Worm (Caenorhabditis elegans): Measurements from ENCODE around the gene sre-45.
A peak's percentile ranks its signal among the peaks of the same experiment; 100 is the strongest.

The sre-45 gene

ce11 chrII:13542991-13543390, 25.3 kb downstream of the sre-45 start:
- TF ChIP-seq set-16 (GFP tag; IDR thresholded peaks at IDR 0.05): peak; percentile 95
- TF ChIP-seq rbr-2 (tag; optimal IDR thresholded peaks at IDR 0.05): no peak
- no peak for TF ChIP-seq ZK546.5 (tag; optimal IDR thresholded peaks at IDR 0.05)
- TF ChIP-seq nhr-76 (tag; optimal IDR thresholded peaks at IDR 0.05): no peak
- TF ChIP-seq mdl-1 (tag; optimal IDR thresholded peaks at IDR 0.05): no peak
- TF ChIP-seq madf-9 (GFP tag; conservative IDR thresholded peaks at IDR 0.05): no peak
- no peak for TF ChIP-seq lin-15B (tag; optimal IDR thresholded peaks at IDR 0.05)

- TF ChIP-seq ama-1 (optimal IDR thresholded peaks at IDR 0.05): no peak
- TF ChIP-seq dmd-8 (GFP tag; IDR thresholded peaks at IDR 0.05): no peak
Observed at ce11 chrII:13547545-13547944, 29.8 kb downstream of the sre-45 start, which contains the start of gene ddl-2. ddl-2 (minus strand) TSS chrII:13547645.

- peak; percentile 87 for TF ChIP-seq set-16 (GFP tag; IDR thresholded peaks at IDR 0.05)
- TF ChIP-seq zfp-2 (tag; optimal IDR thresholded peaks at IDR 0.05): no peak
- peak; percentile 30; the same call in 1 of the 2 replicates for TF ChIP-seq Y48G9A.11 (GFP tag; IDR thresholded peaks at IDR 0.05)
Observed at ce11 chrII:13560553-13560952, 42.9 kb downstream of the sre-45 start.

ce11 chrII:13567871-13568270, 50.2 kb downstream of the sre-45 start, which contains the start of gene Y48E1B.3:
Y48E1B.3 (minus strand) TSS chrII:13567971.
- no peak for TF ChIP-seq dmd-9 (GFP tag; IDR thresholded peaks at IDR 0.05)
- no peak for TF ChIP-seq ceh-82 (tag; optimal IDR thresholded peaks at IDR 0.05)
- TF ChIP-seq T20F7.1 (GFP tag; optimal IDR thresholded peaks at IDR 0.05): no peak
- no peak for TF ChIP-seq daf-8 (GFP tag; IDR thresholded peaks at IDR 0.05)
- TF ChIP-seq ceh-32 (tag; optimal IDR thresholded peaks at IDR 0.05; ENCODE audit: poor library complexity): no peak
- no peak for TF ChIP-seq nhr-237 (tag; optimal IDR thresholded peaks at IDR 0.05)
- TF ChIP-seq egl-43 (GFP tag; IDR thresholded peaks at IDR 0.05): no peak
- TF ChIP-seq nhr-10 (tag; optimal IDR thresholded peaks at IDR 0.05): no peak
- TF ChIP-seq daf-16 (GFP tag; optimal IDR thresholded peaks at IDR 0.05): no peak
- TF ChIP-seq daf-16 (tag; optimal IDR thresholded peaks at IDR 0.05): no peak

All from whole organism, L4 larva.